Worm (Caenorhabditis elegans) whole organism, L4 larva: ENCODE data around the gene F25B5.5.

Experiments
- F10B5.3 ChIP-seq: sonication (generic microtip); optimal IDR thresholded peaks from 2 replicates; lab custom pipeline; 2016; ENCODE audit warnings: mild to moderate bottlenecking, missing genetic modification characterization, missing compliant biosample characterization
- F26F4.8 ChIP-seq: fragments of 200-800 bp; sonication (Bioruptor generic); conservative IDR thresholded peaks from 2 replicates; pipeline ENCODE4 v1.3.6; 2022; ENCODE audit warnings: missing genetic modification characterization, missing compliant biosample characterization
- F49E8.2 ChIP-seq: sonication (generic microtip); optimal IDR thresholded peaks from 2 replicates; lab custom pipeline; 2016; ENCODE audit warnings: missing compliant biosample characterization, mild to moderate bottlenecking, missing genetic modification characterization, borderline replicate concordance
- R02D3.7 ChIP-seq: fragments of 150-350 bp; sonication (generic microtip); optimal IDR thresholded peaks from 3 replicates; lab custom pipeline; 2014; ENCODE audit warnings: missing biosample characterization, missing genetic modification characterization
- Y48G9A.11 ChIP-seq: fragments of 200-800 bp; sonication (Bioruptor generic); IDR thresholded peaks from 2 replicates; pipeline ENCODE4 v1.3.6; 2022; ENCODE audit warnings: missing genetic modification reagents, missing genetic modification characterization, missing compliant biosample characterization
- ZK337.2 ChIP-seq: fragments of 200-800 bp; sonication (Bioruptor generic); IDR thresholded peaks from 2 replicates; pipeline ENCODE4 v1.3.6; 2022; ENCODE audit warnings: missing genetic modification reagents, missing genetic modification characterization, missing compliant biosample characterization
- aha-1 ChIP-seq: fragments of 150-350 bp; peaks from one replicate; lab custom pipeline; 2014; ENCODE audit warnings: missing biosample characterization, missing genetic modification characterization
- aly-2 ChIP-seq: sonication (generic microtip); optimal IDR thresholded peaks from 2 replicates; lab custom pipeline; 2018; ENCODE audit warnings: missing biosample characterization, missing genetic modification characterization
- arid-1 ChIP-seq: fragments of 200-800 bp; sonication (Bioruptor generic); conservative IDR thresholded peaks from 2 replicates; pipeline ENCODE4 v1.3.6; 2022; ENCODE audit warnings: missing genetic modification reagents, missing genetic modification characterization, missing compliant biosample characterization
- attf-4 ChIP-seq: sonication (generic microtip); optimal IDR thresholded peaks from 3 replicates; lab custom pipeline; 2017; ENCODE audit warnings: missing biosample characterization, missing genetic modification characterization
- ceh-20 ChIP-seq: fragments of 200-800 bp; sonication (Bioruptor generic); IDR thresholded peaks from 2 replicates; pipeline ENCODE4 v1.3.6; 2022; ENCODE audit warnings: missing genetic modification reagents, missing genetic modification characterization, missing compliant biosample characterization
- ceh-28 ChIP-seq: fragments of 150-350 bp; optimal IDR thresholded peaks from 2 replicates; lab custom pipeline; 2014; ENCODE audit warnings: missing biosample characterization, missing genetic modification reagents, missing genetic modification characterization
- ceh-32 ChIP-seq: sonication (generic microtip); optimal IDR thresholded peaks from 2 replicates; lab custom pipeline; 2016; ENCODE audit warnings: mild to moderate bottlenecking, missing genetic modification characterization, missing compliant biosample characterization; ENCODE audit not compliant: poor library complexity
- ceh-62 ChIP-seq: sonication (generic microtip); optimal IDR thresholded peaks from 2 replicates; lab custom pipeline; 2017; ENCODE audit warnings: missing biosample characterization, missing genetic modification characterization
- daf-16 ChIP-seq, 3 experiments: sonication (generic microtip); optimal IDR thresholded peaks; 2 replicates each; lab custom pipeline; 2016 to 2017; ENCODE audit warnings: missing genetic modification characterization in 3 of 3, missing genetic modification reagents in 3 of 3, mild to moderate bottlenecking in 2 of 3, missing compliant biosample characterization in 2 of 3, missing biosample characterization in 1 of 3, moderate library complexity in 1 of 3
- dmd-6 ChIP-seq: fragments of 200-800 bp; sonication (Bioruptor generic); IDR thresholded peaks from 2 replicates; pipeline ENCODE4 v1.3.6; 2022; ENCODE audit warnings: missing genetic modification reagents, missing genetic modification characterization, missing compliant biosample characterization
- dmd-8 ChIP-seq: fragments of 200-800 bp; sonication (Bioruptor generic); IDR thresholded peaks from 2 replicates; pipeline ENCODE4 v1.3.6; 2022; ENCODE audit warnings: missing genetic modification characterization, missing compliant biosample characterization
- hif-1 ChIP-seq, 2 experiments: sonication (generic microtip); optimal IDR thresholded peaks; 2 replicates each; lab custom pipeline; 2016 to 2017; ENCODE audit warnings: missing compliant biosample characterization in 2 of 2, missing genetic modification characterization in 2 of 2, missing genetic modification reagents in 2 of 2, missing genotype in 2 of 2, mild to moderate bottlenecking in 1 of 2
- hlh-11 ChIP-seq: fragments of 200-800 bp; sonication (Bioruptor generic); optimal IDR thresholded peaks from 2 replicates; lab custom pipeline; 2018; ENCODE audit warnings: mild to moderate bottlenecking, missing genetic modification characterization, missing compliant biosample characterization
- hmg-1.1 ChIP-seq: fragments of 200-800 bp; sonication (Bioruptor generic); IDR thresholded peaks from 2 replicates; pipeline ENCODE4 v1.3.6; 2022; ENCODE audit warnings: missing genetic modification reagents, missing genetic modification characterization, missing compliant biosample characterization
- lim-7 ChIP-seq: fragments of 200-800 bp; sonication (Bioruptor generic); IDR thresholded peaks from 2 replicates; pipeline ENCODE4 v1.3.6; 2022; ENCODE audit warnings: missing genetic modification characterization, missing compliant biosample characterization
- lin-13 ChIP-seq: fragments of 150-350 bp; optimal IDR thresholded peaks from 2 replicates; lab custom pipeline; 2014; ENCODE audit warnings: missing biosample characterization, missing genetic modification reagents, missing genetic modification characterization
- lin-38 ChIP-seq: fragments of 200-800 bp; sonication (Bioruptor generic); IDR thresholded peaks from 2 replicates; pipeline ENCODE4 v1.3.6; 2022; ENCODE audit warnings: missing genetic modification reagents, missing genetic modification characterization, missing compliant biosample characterization
- lin-39 ChIP-seq: fragments of 150-350 bp; optimal IDR thresholded peaks from 2 replicates; lab custom pipeline; 2014; ENCODE audit warnings: missing biosample characterization, missing genetic modification reagents, missing genetic modification characterization
- lir-3 ChIP-seq: sonication (generic microtip); optimal IDR thresholded peaks from 2 replicates; lab custom pipeline; 2016; ENCODE audit warnings: mild to moderate bottlenecking, missing genetic modification characterization, missing compliant biosample characterization
- lsy-2 ChIP-seq, 2 experiments: fragments of 150-350 bp in 1 of 2; sonication (generic microtip) in 1 of 2; optimal IDR thresholded peaks; 2 replicates each; lab custom pipeline; 2014 to 2017; ENCODE audit warnings: missing biosample characterization in 2 of 2, missing genetic modification characterization in 2 of 2
- mes-2 ChIP-seq: sonication (generic microtip); optimal IDR thresholded peaks from 2 replicates; lab custom pipeline; 2016; ENCODE audit warnings: missing genotype, mild to moderate bottlenecking, missing genetic modification characterization, missing compliant biosample characterization; ENCODE audit not compliant: poor library complexity, severe bottlenecking
- nhr-10 ChIP-seq: fragments of 150-350 bp; optimal IDR thresholded peaks from 2 replicates; lab custom pipeline; 2014; ENCODE audit warnings: missing biosample characterization, missing genetic modification characterization
- nhr-111 ChIP-seq: fragments of 200-800 bp; sonication (Bioruptor generic); optimal IDR thresholded peaks from 2 replicates; lab custom pipeline; 2018; ENCODE audit warnings: mild to moderate bottlenecking, missing genetic modification characterization, missing compliant biosample characterization
- nhr-28 ChIP-seq: fragments of 150-350 bp; optimal IDR thresholded peaks from 2 replicates; lab custom pipeline; 2014; ENCODE audit warnings: missing biosample characterization, missing genetic modification characterization
- nhr-48 ChIP-seq: sonication (generic microtip); optimal IDR thresholded peaks from 2 replicates; lab custom pipeline; 2016; ENCODE audit warnings: mild to moderate bottlenecking, missing genetic modification characterization, missing compliant biosample characterization
- nhr-77 ChIP-seq: fragments of 150-350 bp; optimal IDR thresholded peaks from 2 replicates; lab custom pipeline; 2014; ENCODE audit warnings: missing biosample characterization, missing genetic modification characterization
- pqm-1 ChIP-seq: sonication (generic microtip); optimal IDR thresholded peaks from 2 replicates; lab custom pipeline; 2017; ENCODE audit warnings: missing biosample characterization, missing genetic modification characterization
- rbr-2 ChIP-seq: sonication (generic microtip); optimal IDR thresholded peaks from 2 replicates; lab custom pipeline; 2016; ENCODE audit warnings: missing genotype, missing genetic modification characterization, missing compliant biosample characterization
- saeg-2 ChIP-seq: fragments of 200-800 bp; sonication (Bioruptor generic); IDR thresholded peaks from 2 replicates; pipeline ENCODE4 v1.3.6; 2022; ENCODE audit warnings: missing genetic modification reagents, missing genetic modification characterization, missing compliant biosample characterization
- sdz-12 ChIP-seq: fragments of 200-800 bp; sonication (Bioruptor generic); optimal IDR thresholded peaks from 2 replicates; lab custom pipeline; 2018; ENCODE audit warnings: mild to moderate bottlenecking, missing genetic modification characterization, missing compliant biosample characterization
- snpc-4 ChIP-seq: fragments of 150-350 bp; optimal IDR thresholded peaks from 2 replicates; lab custom pipeline; 2014; ENCODE audit warnings: missing biosample characterization, missing genetic modification characterization
- unc-39 ChIP-seq: sonication (generic microtip); optimal IDR thresholded peaks from 2 replicates; lab custom pipeline; 2017; ENCODE audit warnings: missing biosample characterization, missing genetic modification characterization
- unc-62 ChIP-seq, 3 experiments: fragments of 150-350 bp in 1 of 3; sonication (generic microtip); optimal IDR thresholded peaks in 2 of 3; peaks in 1 of 3; 1 replicate in 1 of 3; 2 replicates in 2 of 3; lab custom pipeline; 2014 to 2017; ENCODE audit warnings: missing biosample characterization in 3 of 3, missing genetic modification characterization in 3 of 3, missing genetic modification reagents in 3 of 3, missing genotype in 1 of 3
- zag-1 ChIP-seq: fragments of 150-350 bp; optimal IDR thresholded peaks from 2 replicates; lab custom pipeline; 2014; ENCODE audit warnings: missing biosample characterization, missing genetic modification characterization
- zip-2 ChIP-seq: fragments of 150-350 bp; optimal IDR thresholded peaks from 2 replicates; lab custom pipeline; 2014; ENCODE audit warnings: missing biosample characterization, missing genetic modification characterization

F25B5.5 gene

DNA sequence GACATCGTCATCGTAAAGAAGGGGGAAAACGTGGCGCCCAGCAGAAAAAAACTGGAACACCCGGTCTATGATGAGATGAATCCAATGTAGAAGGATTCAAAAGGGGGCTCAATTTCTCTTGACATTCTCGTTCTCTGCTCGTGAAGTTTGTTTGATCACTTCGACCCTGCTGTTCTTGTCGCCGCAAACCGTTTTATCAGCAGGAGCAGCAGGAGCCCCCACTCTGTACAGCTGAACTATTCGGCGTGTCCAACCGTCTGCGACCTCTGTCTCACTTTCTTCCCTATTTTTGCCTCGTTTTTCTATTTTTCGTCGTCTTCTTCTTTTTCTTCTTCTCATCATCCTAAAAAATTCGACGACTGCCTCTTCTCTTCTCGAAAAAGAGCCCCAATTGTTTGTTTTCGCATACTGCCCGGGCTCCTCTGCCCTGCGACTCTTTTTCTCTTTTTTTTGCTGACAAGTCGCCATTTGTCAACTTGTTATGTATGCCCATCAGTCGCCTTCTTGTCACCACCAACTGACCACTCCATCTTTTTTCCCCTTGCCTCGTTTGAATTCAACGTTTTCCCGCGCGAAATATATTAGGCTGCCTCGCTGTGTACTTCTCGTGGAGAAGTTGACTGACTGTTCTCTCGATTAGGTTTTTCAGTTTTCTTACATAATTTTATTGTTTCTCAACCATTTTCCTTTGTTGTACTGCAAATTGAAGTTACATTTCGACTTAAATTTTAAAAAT lies 43.2 kb upstream of the F25B5.5 start (continued):
- TF ChIP-seq aha-1 (tag; lab: Kevin White, UChicago) (peak; percentile 42), ceh-28 (tag; lab: Kevin White, UChicago) (no peak), hlh-11 (tag; lab: Kevin White, UChicago) (peak; percentile 27), ceh-32 (tag; lab: Kevin White, UChicago) (no peak), nhr-10 (no peak), rbr-2 (tag; lab: Kevin White, UChicago) (no peak), daf-16 (GFP tag; optimal IDR thresholded peaks at IDR 0.05; lab: Kevin White, UChicago) (peak in 1 of 2 experiments; percentile 23), daf-16 (tag; optimal IDR thresholded peaks at IDR 0.05; lab: Kevin White, UChicago) (peak; percentile 18), arid-1 (GFP tag; lab: Robert Waterston, UW) (no peak), pqm-1 (tag; lab: Kevin White, UChicago) (no peak), ZK337.2 (no peak), ceh-20 (GFP tag; lab: Robert Waterston, UW) (no peak), unc-62 (GFP tag; optimal IDR thresholded peaks at IDR 0.05 in 1 of 2; lab: Kevin White, UChicago) (peak in 1 of 2 experiments; percentile 93), unc-62 (tag; optimal IDR thresholded peaks at IDR 0.05; lab: Kevin White, UChicago) (no peak), F49E8.2 (no peak), zip-2 (no peak)
- TF ChIP-seq, all 104 proteins: peak for 9

DNA sequence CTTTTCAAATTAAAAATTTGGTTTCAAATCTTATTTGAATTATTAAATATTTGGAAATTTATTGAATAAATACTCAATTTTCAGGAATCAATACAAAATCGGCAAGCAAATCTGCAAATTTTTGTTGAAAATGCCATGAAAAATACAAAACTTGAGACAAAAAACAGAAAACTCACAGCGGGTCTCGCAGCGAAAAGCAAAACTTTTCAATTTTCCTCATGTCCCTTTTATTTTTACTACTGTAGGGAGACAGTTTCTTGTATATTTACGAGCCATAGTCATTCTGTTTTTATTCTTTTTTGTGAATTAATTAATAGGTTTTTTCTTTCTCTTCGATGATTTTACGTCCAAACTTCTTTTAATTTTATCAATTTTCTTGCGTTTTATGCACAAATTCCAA lies 42.5 kb upstream of the F25B5.5 start:
- TF ChIP-seq lin-39 (tag; lab: Kevin White, UChicago) (no peak), Y48G9A.11 (GFP tag; lab: Robert Waterston, UW) (peak; percentile 54; the same call in 1 of the 2 replicates), aha-1 (tag; lab: Kevin White, UChicago) (no peak), F49E8.2 (peak; percentile 27), R02D3.7 (tag; lab: Kevin White, UChicago) (peak; percentile 12), lin-38 (peak; percentile 21; the same call in 1 of the 2 replicates), dmd-6 (GFP tag; lab: Robert Waterston, UW) (no peak), mes-2 (tag; lab: Kevin White, UChicago) (no peak)

DNA sequence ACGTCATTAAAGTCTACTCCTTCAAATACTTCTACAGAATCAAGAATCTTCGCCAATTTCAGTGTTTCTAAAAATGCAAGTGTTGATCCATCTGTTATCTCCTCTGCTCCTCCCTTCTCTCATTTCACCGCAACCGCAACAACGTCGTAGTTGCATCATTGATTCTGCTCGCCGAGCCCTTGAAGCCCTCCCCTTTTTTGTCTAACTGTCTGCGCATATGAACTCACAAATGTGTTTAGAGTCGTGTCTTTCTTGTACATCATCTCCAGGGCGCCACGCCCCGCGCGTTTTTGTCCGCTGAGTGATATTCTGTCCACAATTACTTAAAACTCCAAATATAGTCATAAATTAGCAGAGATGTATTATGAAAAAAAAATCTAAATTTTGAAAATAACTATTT lies 42.1 kb upstream of the F25B5.5 start:
- TF ChIP-seq sdz-12 (GFP tag; lab: Kevin White, UChicago) (no peak), dmd-8 (GFP tag; lab: Robert Waterston, UW) (no peak), lsy-2 (tag; optimal IDR thresholded peaks at IDR 0.05; lab: Kevin White, UChicago) (peak in 1 of 2 experiments; percentile 4), nhr-77 (no peak), zag-1 (tag; lab: Kevin White, UChicago) (no peak), mes-2 (tag; lab: Kevin White, UChicago) (peak; percentile 10), F49E8.2 (no peak), hmg-1.1 (peak; percentile 40; the same call in 1 of the 2 replicates), aha-1 (tag; lab: Kevin White, UChicago) (peak; percentile 96), lim-7 (GFP tag; lab: Robert Waterston, UW) (no peak), nhr-48 (tag; lab: Kevin White, UChicago) (no peak)

DNA sequence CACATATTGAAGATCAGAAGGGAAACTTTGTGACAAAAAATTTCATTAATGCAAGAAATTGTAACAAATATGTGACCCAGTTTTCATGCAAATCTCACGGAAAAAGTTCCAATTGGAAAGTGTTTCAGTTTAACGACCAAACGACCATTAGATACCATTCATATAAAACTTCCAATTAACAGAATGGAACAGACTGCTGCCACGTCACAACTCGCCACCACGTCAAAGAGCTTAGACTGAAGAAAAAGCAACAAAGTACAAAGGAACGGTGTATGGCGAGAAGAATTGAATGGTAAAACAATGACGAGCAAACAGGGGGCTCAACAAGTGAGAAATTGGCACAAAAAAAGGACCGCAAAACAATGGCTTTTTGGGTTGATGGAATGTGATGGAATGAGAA lies 39.4 kb upstream of the F25B5.5 start, which contains the start of gene T04C9.3:
Gene T04C9.3, plus strand, starts transcription at position 301 of the 400 bp plus-strand sequence.
- no peak for TF ChIP-seq nhr-10
- TF ChIP-seq nhr-111, result no peak
- no peak for TF ChIP-seq unc-39
- TF ChIP-seq aly-2, result no peak
- no peak for TF ChIP-seq saeg-2
- no peak for TF ChIP-seq ceh-62
- TF ChIP-seq F10B5.3 (tag; lab: Kevin White, UChicago), result no peak
- no peak for TF ChIP-seq F26F4.8 (GFP tag; lab: Robert Waterston, UW)
- no peak for TF ChIP-seq nhr-28 (tag; lab: Kevin White, UChicago)
- TF ChIP-seq snpc-4, result no peak
- no peak for TF ChIP-seq hif-1 (tag; optimal IDR thresholded peaks at IDR 0.05; lab: Kevin White, UChicago)
- no peak for TF ChIP-seq attf-4 (tag; lab: Kevin White, UChicago)
- no peak for TF ChIP-seq unc-62 (GFP tag; optimal IDR thresholded peaks at IDR 0.05 in 1 of 2; lab: Kevin White, UChicago)
- no peak for TF ChIP-seq unc-62 (tag; optimal IDR thresholded peaks at IDR 0.05; lab: Kevin White, UChicago)
- TF ChIP-seq lin-13 (GFP tag; lab: Kevin White, UChicago), result no peak
- TF ChIP-seq ceh-32 (tag; lab: Kevin White, UChicago), result no peak
- no peak for TF ChIP-seq lir-3 (tag; lab: Kevin White, UChicago)
- no peak for TF ChIP-seq nhr-48 (tag; lab: Kevin White, UChicago)
